Worm (Caenorhabditis elegans): ENCODE data around the gene mrpl-22.

DNA sequence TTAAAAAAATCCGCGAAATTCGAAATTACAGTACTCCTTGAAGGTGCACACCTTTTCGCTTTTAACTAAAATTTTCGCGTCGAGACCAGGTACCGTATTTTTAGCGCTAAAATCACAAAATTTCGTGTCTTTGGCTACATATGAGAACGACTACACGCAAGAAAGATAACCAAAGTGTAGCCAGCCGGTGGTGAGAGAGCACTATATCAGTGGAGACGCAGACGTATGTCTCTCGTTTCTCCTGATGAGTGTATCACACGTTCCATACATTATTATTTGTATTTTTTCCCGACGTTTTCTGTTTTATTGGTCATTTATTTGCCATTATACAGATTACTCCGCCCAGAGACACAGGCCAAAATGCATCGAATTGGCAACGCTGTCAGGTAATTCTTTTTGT lies 49.3 kb upstream of the mrpl-22 start, which contains the start of gene acdh-11:
- TF ChIP-seq dao-5 (tag; optimal IDR thresholded peaks at IDR 0.05) = no peak
- TF ChIP-seq him-1 (tag; optimal IDR thresholded peaks at IDR 0.05) = no peak
- TF ChIP-seq W03F9.2 (tag; optimal IDR thresholded peaks at IDR 0.05) = no peak

Data from whole organism, L4/young adult.